Worm (Caenorhabditis elegans) whole organism, L3 larva: Measurements from ENCODE around the gene cdt-2.

Experiments
- aly-2 ChIP-seq: fragments of 150-350 bp; optimal IDR thresholded peaks from 2 replicates; lab custom pipeline; 2014; ENCODE audit warnings: missing biosample characterization, missing genetic modification characterization
- daf-12 ChIP-seq: fragments of 150-350 bp; optimal IDR thresholded peaks from 2 replicates; lab custom pipeline; 2014; ENCODE audit warnings: missing biosample characterization, missing genetic modification reagents, missing genetic modification characterization
- fkh-10 ChIP-seq: sonication (generic microtip); optimal IDR thresholded peaks from 2 replicates; lab custom pipeline; 2017; ENCODE audit warnings: missing biosample characterization, missing genetic modification reagents, missing genetic modification characterization
- fkh-2 ChIP-seq: fragments of 150-350 bp; optimal IDR thresholded peaks from 2 replicates; lab custom pipeline; 2014; ENCODE audit warnings: missing biosample characterization, missing genetic modification reagents, missing genetic modification characterization
- fos-1 ChIP-seq: fragments of 150-350 bp; optimal IDR thresholded peaks from 2 replicates; lab custom pipeline; 2014; ENCODE audit warnings: missing biosample characterization, missing genetic modification characterization
- lin-15B ChIP-seq: fragments of 150-350 bp; optimal IDR thresholded peaks from 2 replicates; lab custom pipeline; 2014; ENCODE audit warnings: missing biosample characterization, missing genetic modification characterization
- nhr-12 ChIP-seq: fragments of 150-350 bp; optimal IDR thresholded peaks from 2 replicates; lab custom pipeline; 2014; ENCODE audit warnings: missing biosample characterization, missing genetic modification characterization
- nhr-23 ChIP-seq: fragments of 150-350 bp; optimal IDR thresholded peaks from 2 replicates; lab custom pipeline; 2014; ENCODE audit warnings: missing biosample characterization, missing genetic modification reagents, missing genetic modification characterization
- nhr-43 ChIP-seq: sonication (generic microtip); optimal IDR thresholded peaks from 2 replicates; lab custom pipeline; 2016; ENCODE audit warnings: mild to moderate bottlenecking, missing genetic modification characterization, missing compliant biosample characterization; ENCODE audit not compliant: poor library complexity, severe bottlenecking
- pha-4 ChIP-seq: fragments of 150-350 bp; optimal IDR thresholded peaks from 2 replicates; lab custom pipeline; 2014; ENCODE audit warnings: missing biosample characterization, missing genetic modification reagents, missing genetic modification characterization
- skn-1 ChIP-seq: fragments of 150-350 bp; optimal IDR thresholded peaks from 2 replicates; lab custom pipeline; 2014; ENCODE audit warnings: missing biosample characterization, missing genetic modification characterization
- ztf-11 ChIP-seq: fragments of 150-350 bp; optimal IDR thresholded peaks from 2 replicates; lab custom pipeline; 2014; ENCODE audit warnings: missing biosample characterization, missing genetic modification characterization

DNA sequence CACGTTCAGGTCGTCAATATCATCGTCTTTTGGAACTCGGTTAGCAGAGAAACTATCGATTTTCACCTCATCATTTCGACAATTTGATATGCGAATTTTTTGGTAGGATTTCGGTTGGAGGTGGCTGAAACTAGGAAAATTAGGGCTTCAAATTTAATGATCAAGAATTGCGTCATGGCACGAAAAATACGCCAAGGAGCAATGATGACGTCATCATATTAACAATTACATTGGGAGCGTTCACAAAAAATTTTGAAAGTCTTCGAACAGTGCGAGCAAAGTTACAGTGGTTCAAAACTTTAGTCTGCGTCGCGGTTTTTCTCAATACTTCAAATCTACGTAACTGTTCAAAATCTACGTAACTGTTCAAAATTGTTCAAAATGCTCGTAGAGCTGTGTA, 48.0 kb downstream of the cdt-2 start:
- TF ChIP-seq fos-1 (tag; lab: Kevin White, UChicago) = no peak
- no peak for TF ChIP-seq fkh-10
- no peak for TF ChIP-seq aly-2 (tag; lab: Kevin White, UChicago)
- no peak for TF ChIP-seq nhr-12 (tag; lab: Kevin White, UChicago)
- no peak for TF ChIP-seq skn-1
- no peak for TF ChIP-seq lin-15B (tag; lab: Kevin White, UChicago)
- TF ChIP-seq nhr-23 (tag; lab: Kevin White, UChicago) = no peak
- no peak for TF ChIP-seq pha-4 (tag; lab: Kevin White, UChicago)
- no peak for TF ChIP-seq nhr-43 (tag; lab: Kevin White, UChicago)
- no peak for TF ChIP-seq daf-12
- no peak for TF ChIP-seq fkh-2 (tag; lab: Kevin White, UChicago)
- TF ChIP-seq ztf-11 (tag; lab: Kevin White, UChicago) = no peak
